Worm (Caenorhabditis elegans): Measurements from ENCODE around the gene F54H12.4.

Gene F54H12.4

ce11 chrIII:7947677-7948076 lies 14.9 kb downstream of the F54H12.4 start:
- TF ChIP-seq elt-1 (tag; optimal IDR thresholded peaks at IDR 0.05) (no peak), lsy-12 (tag; optimal IDR thresholded peaks at IDR 0.05) (no peak), hmg-11 (tag; optimal IDR thresholded peaks at IDR 0.05) (no peak), snpc-4 (tag; optimal IDR thresholded peaks at IDR 0.05) (no peak), egl-5 (tag; optimal IDR thresholded peaks at IDR 0.05) (no peak), R02D3.7 (tag; optimal IDR thresholded peaks at IDR 0.05) (no peak), fkh-10 (GFP tag; optimal IDR thresholded peaks at IDR 0.05) (no peak), fos-1 (tag; optimal IDR thresholded peaks at IDR 0.05) (no peak), jun-1 (tag; optimal IDR thresholded peaks at IDR 0.05) (no peak), tbx-2 (tag; optimal IDR thresholded peaks at IDR 0.05) (no peak), lin-39 (tag; optimal IDR thresholded peaks at IDR 0.05) (no peak), ztf-11 (tag; optimal IDR thresholded peaks at IDR 0.05) (no peak), mdl-1 (tag; optimal IDR thresholded peaks at IDR 0.05) (no peak), nhr-11 (tag; optimal IDR thresholded peaks at IDR 0.05) (no peak), nhr-76 (tag; optimal IDR thresholded peaks at IDR 0.05) (no peak), ceh-9 (tag; optimal IDR thresholded peaks at IDR 0.05) (no peak), unc-62 (GFP tag; optimal IDR thresholded peaks at IDR 0.05) (no peak), unc-39 (tag; optimal IDR thresholded peaks at IDR 0.05) (no peak), ZK546.5 (tag; optimal IDR thresholded peaks at IDR 0.05) (no peak), ceh-28 (tag; optimal IDR thresholded peaks at IDR 0.05) (no peak)

- TF ChIP-seq elt-2 (tag; optimal IDR thresholded peaks at IDR 0.05) (peak; percentile 74), pha-4 (tag; optimal IDR thresholded peaks at IDR 0.05) (peak; percentile 13), ceh-16 (tag; optimal IDR thresholded peaks at IDR 0.05) (no peak), jun-1 (tag; optimal IDR thresholded peaks at IDR 0.05) (no peak)
Observed at ce11 chrIII:7946968-7947491, 15.5 kb downstream of the F54H12.4 start, which contains the start of gene gsto-1. Gene gsto-1 (minus strand): TSS chrIII:7947018.

- TF ChIP-seq nhr-25 (tag; optimal IDR thresholded peaks at IDR 0.05) (no peak), ceh-9 (tag; optimal IDR thresholded peaks at IDR 0.05) (no peak), pha-4 (tag; optimal IDR thresholded peaks at IDR 0.05) (no peak), aly-2 (tag; optimal IDR thresholded peaks at IDR 0.05) (no peak), nhr-67 (tag; optimal IDR thresholded peaks at IDR 0.05) (no peak), egl-27 (tag; optimal IDR thresholded peaks at IDR 0.05) (no peak), ZK546.5 (tag; optimal IDR thresholded peaks at IDR 0.05) (no peak), unc-62 (GFP tag; optimal IDR thresholded peaks at IDR 0.05) (no peak), elt-3 (tag; optimal IDR thresholded peaks at IDR 0.05) (no peak), nhr-28 (tag; optimal IDR thresholded peaks at IDR 0.05) (no peak), nhr-11 (tag; optimal IDR thresholded peaks at IDR 0.05) (no peak), hmg-11 (tag; optimal IDR thresholded peaks at IDR 0.05) (no peak), lin-39 (tag; optimal IDR thresholded peaks at IDR 0.05) (no peak), daf-12 (tag; optimal IDR thresholded peaks at IDR 0.05) (no peak), fkh-10 (GFP tag; optimal IDR thresholded peaks at IDR 0.05) (no peak), egl-5 (tag; optimal IDR thresholded peaks at IDR 0.05) (no peak), nhr-43 (tag; optimal IDR thresholded peaks at IDR 0.05; ENCODE audit: poor library complexity, severe bottlenecking) (no peak)
Observed at ce11 chrIII:7941417-7941816, 21.1 kb downstream of the F54H12.4 start, which contains the start of gene kle-2. Gene kle-2 (plus strand): TSS chrIII:7941717.

ce11 chrIII:7940819-7941218 lies 21.7 kb downstream of the F54H12.4 start, which contains the start of gene C29E4.12:
Gene C29E4.12 (plus strand): TSS chrIII:7941151.
- TF ChIP-seq pha-4 (tag; optimal IDR thresholded peaks at IDR 0.05) (peak; percentile 79), lin-39 (tag; optimal IDR thresholded peaks at IDR 0.05) (peak; percentile 41), ama-1 (optimal IDR thresholded peaks at IDR 0.05) (no peak), fkh-10 (GFP tag; optimal IDR thresholded peaks at IDR 0.05) (peak; percentile 26), nhr-76 (tag; optimal IDR thresholded peaks at IDR 0.05) (no peak), ceh-16 (tag; optimal IDR thresholded peaks at IDR 0.05) (no peak), nhr-25 (tag; optimal IDR thresholded peaks at IDR 0.05) (peak; percentile 69), nhr-67 (tag; optimal IDR thresholded peaks at IDR 0.05) (no peak), aly-2 (tag; optimal IDR thresholded peaks at IDR 0.05) (no peak), ztf-4 (tag; optimal IDR thresholded peaks at IDR 0.05) (no peak), nhr-12 (tag; optimal IDR thresholded peaks at IDR 0.05) (no peak), unc-39 (tag; optimal IDR thresholded peaks at IDR 0.05) (no peak), ceh-28 (tag; optimal IDR thresholded peaks at IDR 0.05) (peak; percentile 15), nhr-77 (tag; optimal IDR thresholded peaks at IDR 0.05) (peak; percentile 48), elt-1 (tag; optimal IDR thresholded peaks at IDR 0.05) (no peak), hmg-11 (tag; optimal IDR thresholded peaks at IDR 0.05) (peak; percentile 38), elt-3 (tag; optimal IDR thresholded peaks at IDR 0.05) (no peak), jun-1 (tag; optimal IDR thresholded peaks at IDR 0.05) (no peak), lsy-12 (tag; optimal IDR thresholded peaks at IDR 0.05) (no peak), nhr-43 (tag; optimal IDR thresholded peaks at IDR 0.05; ENCODE audit: poor library complexity, severe bottlenecking) (peak; percentile 39), R02D3.7 (tag; optimal IDR thresholded peaks at IDR 0.05) (peak; percentile 17), lin-15B (tag; optimal IDR thresholded peaks at IDR 0.05) (peak; percentile 91), ceh-82 (tag; optimal IDR thresholded peaks at IDR 0.05) (no peak), nfya-1 (tag; optimal IDR thresholded peaks at IDR 0.05; ENCODE audit: insufficient read depth) (peak; percentile 83), egl-5 (tag; optimal IDR thresholded peaks at IDR 0.05) (peak; percentile 38), pqm-1 (tag; optimal IDR thresholded peaks at IDR 0.05) (peak; percentile 11), nhr-23 (tag; optimal IDR thresholded peaks at IDR 0.05) (peak; percentile 84), skn-1 (tag; optimal IDR thresholded peaks at IDR 0.05) (no peak), unc-62 (GFP tag; optimal IDR thresholded peaks at IDR 0.05) (no peak), fkh-2 (tag; optimal IDR thresholded peaks at IDR 0.05) (no peak)
